Fruit fly (Drosophila melanogaster) whole organism, embryonic: ENCODE data around the gene TwdlW.

ENCODE experiments used
- ATbp ChIP-seq: fragments of 200-800 bp; sonication (Bioruptor generic); optimal IDR thresholded peaks from 2 replicates; lab custom pipeline; 2017; ENCODE audit warnings: missing biosample characterization, mild to moderate bottlenecking, missing genetic modification characterization, missing genetic modification reagents
- Adf1 ChIP-seq: fragments of 200-800 bp; sonication (Bioruptor generic); IDR thresholded peaks from 2 replicates; pipeline ENCODE4 v1.3.6; 2022; ENCODE audit warnings: missing biosample characterization, missing genetic modification characterization
- Bgb ChIP-seq: fragments of 200-800 bp; sonication (Bioruptor generic); IDR thresholded peaks from 2 replicates; pipeline ENCODE4 v1.3.6; 2022; ENCODE audit warnings: missing biosample characterization, missing genetic modification characterization; ENCODE audit not compliant: partially characterized antibody
- CG1024 ChIP-seq: fragments of 200-800 bp; sonication (Bioruptor generic); IDR thresholded peaks from 2 replicates; pipeline ENCODE4 v1.3.6; 2022; ENCODE audit warnings: missing biosample characterization, missing genetic modification characterization
- CG10267 ChIP-seq: fragments of 200-800 bp; sonication (Bioruptor generic); optimal IDR thresholded peaks from 2 replicates; lab custom pipeline; 2018; ENCODE audit warnings: missing biosample characterization, mild to moderate bottlenecking, missing genetic modification characterization, moderate library complexity
- CG10321 ChIP-seq: fragments of 200-800 bp; sonication (Bioruptor generic); IDR thresholded peaks from 2 replicates; pipeline ENCODE4 v1.3.6; 2022; ENCODE audit warnings: missing biosample characterization, missing genetic modification characterization
- CG11560 ChIP-seq: fragments of 200-800 bp; sonication (Bioruptor generic); IDR thresholded peaks from 3 replicates; pipeline ENCODE4 v1.3.6; 2022; ENCODE audit warnings: missing biosample characterization, missing genetic modification characterization
- CG1233 ChIP-seq: fragments of 200-800 bp; sonication (Bioruptor generic); optimal IDR thresholded peaks from 4 replicates; lab custom pipeline; 2018; ENCODE audit warnings: missing biosample characterization, mild to moderate bottlenecking, missing genetic modification characterization
- CG12744 ChIP-seq: fragments of 200-800 bp; sonication (Bioruptor generic); optimal IDR thresholded peaks from 2 replicates; lab custom pipeline; 2016; ENCODE audit warnings: missing biosample characterization, missing genetic modification characterization
- CG13287 ChIP-seq: fragments of 200-800 bp; sonication (Bioruptor generic); IDR thresholded peaks from 2 replicates; pipeline ENCODE4 v1.3.6; 2022; ENCODE audit warnings: missing biosample characterization, missing genetic modification characterization; ENCODE audit not compliant: partially characterized antibody
- CG13424 ChIP-seq: fragments of 200-800 bp; sonication (Bioruptor generic); optimal IDR thresholded peaks from 2 replicates; lab custom pipeline; 2019; ENCODE audit warnings: missing biosample characterization, mild to moderate bottlenecking, missing genetic modification characterization, moderate library complexity
- CG3163 ChIP-seq: fragments of 200-800 bp; sonication (Bioruptor generic); optimal IDR thresholded peaks from 3 replicates; lab custom pipeline; 2016; ENCODE audit warnings: missing biosample characterization, missing genetic modification characterization
- CG34224 ChIP-seq: fragments of 200-800 bp; sonication (Bioruptor generic); IDR thresholded peaks from 3 replicates; pipeline ENCODE4 v1.3.6; 2022; ENCODE audit warnings: missing biosample characterization, missing genetic modification characterization; ENCODE audit not compliant: partially characterized antibody
- CG4820 ChIP-seq: fragments of 200-800 bp; sonication (Bioruptor generic); optimal IDR thresholded peaks from 3 replicates; lab custom pipeline; 2016; ENCODE audit warnings: missing biosample characterization, missing genetic modification characterization
- CG5953 ChIP-seq: fragments of 200-800 bp; sonication (Bioruptor generic); IDR thresholded peaks from 2 replicates; pipeline ENCODE4 v1.3.6; 2022; ENCODE audit warnings: missing biosample characterization, missing genetic modification characterization
- CG6791 ChIP-seq: fragments of 200-800 bp; sonication (Bioruptor generic); IDR thresholded peaks from 3 replicates; pipeline ENCODE4 v1.3.6; 2022; ENCODE audit warnings: missing biosample characterization, missing genetic modification characterization; ENCODE audit not compliant: partially characterized antibody
- CG7372 ChIP-seq: fragments of 200-800 bp; sonication (Bioruptor generic); IDR thresholded peaks from 2 replicates; pipeline ENCODE4 v1.3.6; 2022; ENCODE audit warnings: missing biosample characterization, missing genetic modification characterization
- CG9437 ChIP-seq: fragments of 200-800 bp; sonication (Bioruptor generic); optimal IDR thresholded peaks from 2 replicates; lab custom pipeline; 2018; ENCODE audit warnings: missing biosample characterization, mild to moderate bottlenecking, missing genetic modification characterization
- CG9817 ChIP-seq: fragments of 200-800 bp; sonication (Bioruptor generic); optimal IDR thresholded peaks from 2 replicates; lab custom pipeline; 2018; ENCODE audit warnings: missing biosample characterization, mild to moderate bottlenecking, missing genetic modification characterization, moderate library complexity
- CG9876 ChIP-seq: fragments of 200-800 bp; sonication (Bioruptor generic); optimal IDR thresholded peaks from 2 replicates; lab custom pipeline; 2016; ENCODE audit warnings: missing biosample characterization, missing genetic modification characterization
- Doc2 ChIP-seq: fragments of 200-800 bp; sonication (Bioruptor generic); IDR thresholded peaks from 2 replicates; pipeline ENCODE4 v1.3.6; 2022; ENCODE audit warnings: missing biosample characterization, missing genetic modification characterization
- Dref ChIP-seq: fragments of 200-800 bp; sonication (Bioruptor generic); IDR thresholded peaks from 2 replicates; pipeline ENCODE4 v1.3.6; 2022; ENCODE audit warnings: missing biosample characterization, missing genetic modification characterization
- Hand ChIP-seq: fragments of 200-800 bp; sonication (Bioruptor generic); optimal IDR thresholded peaks from 2 replicates; lab custom pipeline; 2017; ENCODE audit warnings: mild to moderate bottlenecking, missing biosample characterization, missing genetic modification reagents, missing genetic modification characterization
- HmgD ChIP-seq: fragments of 200-800 bp; sonication (Bioruptor generic); optimal IDR thresholded peaks from 3 replicates; lab custom pipeline; 2016; ENCODE audit warnings: missing biosample characterization, missing genetic modification characterization
- Hr3 ChIP-seq: fragments of 200-800 bp; sonication (Bioruptor generic); optimal IDR thresholded peaks from 3 replicates; lab custom pipeline; 2016; ENCODE audit warnings: missing biosample characterization, missing genetic modification characterization
- Lhr ChIP-seq: fragments of 200-800 bp; sonication (Bioruptor generic); optimal IDR thresholded peaks from 3 replicates; lab custom pipeline; 2017; ENCODE audit warnings: mild to moderate bottlenecking, missing biosample characterization, missing genetic modification reagents, missing genetic modification characterization
- Mad ChIP-seq: fragments of 200-800 bp; sonication (Bioruptor generic); optimal IDR thresholded peaks from 2 replicates; lab custom pipeline; 2016; ENCODE audit warnings: missing biosample characterization, missing genetic modification characterization
- Oli ChIP-seq: fragments of 200-800 bp; sonication (Bioruptor generic); optimal IDR thresholded peaks from 2 replicates; lab custom pipeline; 2018; ENCODE audit warnings: missing biosample characterization, mild to moderate bottlenecking, missing genetic modification characterization, moderate library complexity
- Spps ChIP-seq: fragments of 200-800 bp; sonication (Bioruptor generic); optimal IDR thresholded peaks from 2 replicates; lab custom pipeline; 2018; ENCODE audit warnings: missing biosample characterization, mild to moderate bottlenecking, missing genetic modification characterization
- Sry-β ChIP-seq: fragments of 200-800 bp; sonication (Bioruptor generic); optimal IDR thresholded peaks from 2 replicates; lab custom pipeline; 2018; ENCODE audit warnings: missing biosample characterization, mild to moderate bottlenecking, missing genetic modification characterization, moderate library complexity
- Tbp ChIP-seq: fragments of >200 bp; optimal IDR thresholded peaks from 2 replicates; lab custom pipeline; 2018; ENCODE audit warnings: missing biosample characterization, missing genetic modification characterization
- ara ChIP-seq: fragments of 200-800 bp; sonication (Bioruptor generic); IDR thresholded peaks from 2 replicates; pipeline ENCODE4 v1.3.6; 2022; ENCODE audit warnings: missing biosample characterization, missing genetic modification characterization
- ase ChIP-seq: fragments of 200-800 bp; sonication (Bioruptor generic); IDR thresholded peaks from 3 replicates; pipeline ENCODE4 v1.3.6; 2022; ENCODE audit warnings: missing biosample characterization, missing genetic modification characterization
- cato ChIP-seq: fragments of 200-800 bp; sonication (Bioruptor generic); optimal IDR thresholded peaks from 2 replicates; lab custom pipeline; 2016; ENCODE audit warnings: missing biosample characterization, missing genetic modification characterization, borderline replicate concordance
- dan ChIP-seq: fragments of 200-800 bp; sonication (Bioruptor generic); IDR thresholded peaks from 2 replicates; pipeline ENCODE4 v1.3.6; 2022; ENCODE audit warnings: missing biosample characterization, missing genetic modification characterization
- dati ChIP-seq: fragments of 200-800 bp; sonication (Bioruptor generic); IDR thresholded peaks from 2 replicates; pipeline ENCODE4 v1.3.6; 2022; ENCODE audit warnings: missing biosample characterization, missing genetic modification characterization
- disco-r ChIP-seq: fragments of 200-800 bp; sonication (Bioruptor generic); optimal IDR thresholded peaks from 2 replicates; lab custom pipeline; 2016; ENCODE audit warnings: missing biosample characterization, missing genetic modification characterization
- dysf ChIP-seq: fragments of 200-800 bp; sonication (Bioruptor generic); IDR thresholded peaks from 3 replicates; pipeline ENCODE4 v1.3.6; 2022; ENCODE audit warnings: missing biosample characterization, missing genetic modification characterization
- esg ChIP-seq: fragments of 200-800 bp; sonication (Bioruptor generic); conservative IDR thresholded peaks from 2 replicates; pipeline ENCODE4 v1.3.6; 2022; ENCODE audit warnings: missing biosample characterization, missing genetic modification characterization
- gfzf ChIP-seq: fragments of 200-800 bp; sonication (Bioruptor generic); optimal IDR thresholded peaks from 2 replicates; lab custom pipeline; 2016; ENCODE audit warnings: missing biosample characterization, mild to moderate bottlenecking, missing genetic modification characterization, moderate library complexity
- h ChIP-seq: fragments of >200 bp; optimal IDR thresholded peaks from 2 replicates; lab custom pipeline; 2017
- hb ChIP-seq: fragments of 200-800 bp; sonication (Bioruptor generic); IDR thresholded peaks from 3 replicates; pipeline ENCODE4 v1.3.6; 2022; ENCODE audit warnings: missing biosample characterization, missing genetic modification characterization; ENCODE audit not compliant: partially characterized antibody
- hth ChIP-seq: fragments of >200 bp; optimal IDR thresholded peaks from 2 replicates; lab custom pipeline; 2017; ENCODE audit warnings: inconsistent platforms
- ken ChIP-seq: fragments of 200-800 bp; sonication (Bioruptor generic); IDR thresholded peaks from 3 replicates; pipeline ENCODE4 v1.3.6; 2022; ENCODE audit warnings: missing biosample characterization, missing genetic modification characterization
- mld ChIP-seq: fragments of 200-800 bp; sonication (Bioruptor generic); IDR thresholded peaks from 3 replicates; pipeline ENCODE4 v1.3.6; 2022; ENCODE audit warnings: missing biosample characterization, missing genetic modification characterization; ENCODE audit not compliant: partially characterized antibody
- peb ChIP-seq: fragments of 200-800 bp; sonication (Bioruptor generic); IDR thresholded peaks from 2 replicates; pipeline ENCODE4 v1.3.6; 2022; ENCODE audit warnings: missing biosample characterization, missing genetic modification characterization
- phol ChIP-seq: fragments of 200-800 bp; sonication (Bioruptor generic); optimal IDR thresholded peaks from 3 replicates; lab custom pipeline; 2018; ENCODE audit warnings: missing biosample characterization, mild to moderate bottlenecking, missing genetic modification characterization, moderate library complexity
- pros ChIP-seq: fragments of 200-800 bp; sonication (Bioruptor generic); optimal IDR thresholded peaks from 3 replicates; lab custom pipeline; 2019; ENCODE audit warnings: missing biosample characterization, mild to moderate bottlenecking, missing genetic modification characterization, moderate library complexity
- seq ChIP-seq: fragments of 200-800 bp; sonication (Bioruptor generic); IDR thresholded peaks from 2 replicates; pipeline ENCODE4 v1.3.6; 2022; ENCODE audit warnings: missing biosample characterization, missing genetic modification characterization
- usp ChIP-seq: fragments of >200 bp; optimal IDR thresholded peaks from 2 replicates; lab custom pipeline; 2017; ENCODE audit warnings: missing biosample characterization, missing genetic modification characterization

Gene TwdlW

dm6 chr3R:17117607-17118327 is 24.4 kb downstream of the TwdlW start:
- TF ChIP-seq CG5953 (GFP tag; lab: Robert Waterston, UW) (no peak), Bgb (GFP tag; lab: Robert Waterston, UW) (no peak), disco-r (no peak), CG9437 (peak; percentile 2), hth (lab: Kevin White, UChicago) (no peak), CG7372 (GFP tag; lab: Robert Waterston, UW) (no peak), h (lab: Kevin White, UChicago) (no peak), esg (no peak), Spps (no peak), Lhr (no peak), CG1233 (GFP tag; lab: Kevin White, UChicago) (no peak), cato (no peak), CG9817 (tag; lab: Kevin White, UChicago) (no peak), Hand (GFP tag; lab: Kevin White, UChicago) (no peak), Oli (tag; lab: Kevin White, UChicago) (peak; percentile 22), HmgD (GFP tag; lab: Kevin White, UChicago) (no peak), Sry-β (GFP tag; lab: Kevin White, UChicago) (no peak), CG13287 (no peak), dan (no peak), phol (peak; percentile 44), CG10321 (GFP tag; lab: Robert Waterston, UW) (no peak), ase (GFP tag; lab: Robert Waterston, UW) (no peak), dysf (GFP tag; lab: Robert Waterston, UW) (no peak), CG4820 (GFP tag; lab: Kevin White, UChicago) (no peak), CG34224 (GFP tag; lab: Robert Waterston, UW) (no peak), mld (GFP tag; lab: Robert Waterston, UW) (no peak), gfzf (no peak), CG10267 (tag; lab: Kevin White, UChicago) (peak; percentile 14), Adf1 (no peak), Hr3 (GFP tag; lab: Kevin White, UChicago) (no peak), CG11560 (no peak), CG3163 (no peak), dati (GFP tag; lab: Robert Waterston, UW) (no peak), CG6791 (GFP tag; lab: Robert Waterston, UW) (0 out of 3 replicates have a peak, but pooled peaks have one; percentile 61), ara (GFP tag; lab: Robert Waterston, UW) (0 out of 2 replicates have a peak, but pooled peaks have one; percentile 34), pros (GFP tag; lab: Kevin White, UChicago) (no peak), ATbp (GFP tag; lab: Kevin White, UChicago) (no peak), Tbp (GFP tag; lab: Kevin White, UChicago) (no peak), CG1024 (GFP tag; lab: Robert Waterston, UW) (no peak), Mad (GFP tag; lab: Kevin White, UChicago) (no peak), hb (GFP tag; lab: Robert Waterston, UW) (no peak), ken (GFP tag; lab: Robert Waterston, UW) (no peak), Dref (GFP tag; lab: Robert Waterston, UW) (no peak), Doc2 (GFP tag; lab: Robert Waterston, UW) (no peak), usp (GFP tag; lab: Kevin White, UChicago) (no peak), CG12744 (GFP tag; lab: Kevin White, UChicago) (no peak), CG9876 (no peak), seq (no peak), peb (GFP tag; lab: Robert Waterston, UW) (no peak), CG13424 (tag; lab: Kevin White, UChicago) (peak; percentile 18)
